Fruit fly (Drosophila melanogaster) whole organism, embryonic: ENCODE measurements around the gene Rab18.

Experiments used
- Blimp-1 ChIP-seq: fragments of 200-800 bp; sonication (Bioruptor generic); optimal IDR thresholded peaks from 3 replicates; lab custom pipeline; 2018; ENCODE audit warnings: missing biosample characterization, missing genetic modification characterization, mild to moderate bottlenecking, moderate library complexity, missing genetic modification reagents
- Bteb2 ChIP-seq: fragments of 200-800 bp; sonication (Bioruptor generic); optimal IDR thresholded peaks from 2 replicates; lab custom pipeline; 2016; ENCODE audit warnings: missing biosample characterization, missing genetic modification characterization
- CG10267 ChIP-seq: fragments of 200-800 bp; sonication (Bioruptor generic); optimal IDR thresholded peaks from 2 replicates; lab custom pipeline; 2018; ENCODE audit warnings: missing biosample characterization, mild to moderate bottlenecking, missing genetic modification characterization, moderate library complexity
- CG10366 ChIP-seq: fragments of 200-800 bp; sonication (Bioruptor generic); IDR thresholded peaks from 2 replicates; pipeline ENCODE4 v1.3.6; 2022; ENCODE audit warnings: missing biosample characterization, missing genetic modification characterization
- CG10654 ChIP-seq: fragments of 200-800 bp; sonication (Bioruptor generic); optimal IDR thresholded peaks from 2 replicates; lab custom pipeline; 2016; ENCODE audit warnings: missing biosample characterization, missing genetic modification characterization
- CG11085 ChIP-seq: fragments of 200-800 bp; sonication (Bioruptor generic); IDR thresholded peaks from 2 replicates; pipeline ENCODE4 v1.3.6; 2022; ENCODE audit warnings: missing biosample characterization, missing genetic modification characterization
- CG12942 ChIP-seq: fragments of 200-800 bp; sonication (Bioruptor generic); optimal IDR thresholded peaks from 3 replicates; lab custom pipeline; 2016; ENCODE audit warnings: missing biosample characterization, missing genetic modification characterization
- CG14860 ChIP-seq: fragments of 200-800 bp; sonication (Bioruptor generic); IDR thresholded peaks from 3 replicates; pipeline ENCODE4 v1.3.6; 2022; ENCODE audit warnings: missing biosample characterization, missing genetic modification characterization; ENCODE audit not compliant: partially characterized antibody
- CG15269 ChIP-seq: fragments of 200-800 bp; sonication (Bioruptor generic); optimal IDR thresholded peaks from 2 replicates; lab custom pipeline; 2018; ENCODE audit warnings: missing biosample characterization, mild to moderate bottlenecking, missing genetic modification characterization, moderate library complexity
- CG1602 ChIP-seq: fragments of 200-800 bp; sonication (Bioruptor generic); optimal IDR thresholded peaks from 3 replicates; lab custom pipeline; 2016; ENCODE audit warnings: missing biosample characterization, missing genetic modification characterization
- CG16815 ChIP-seq: fragments of 200-800 bp; sonication (Bioruptor generic); optimal IDR thresholded peaks from 3 replicates; lab custom pipeline; 2017; ENCODE audit warnings: missing biosample characterization, mild to moderate bottlenecking, missing genetic modification characterization
- CG2120 ChIP-seq: fragments of 200-800 bp; sonication (Bioruptor generic); optimal IDR thresholded peaks from 3 replicates; lab custom pipeline; 2016; ENCODE audit warnings: missing biosample characterization, missing genetic modification characterization
- CG5953 ChIP-seq: fragments of 200-800 bp; sonication (Bioruptor generic); IDR thresholded peaks from 2 replicates; pipeline ENCODE4 v1.3.6; 2022; ENCODE audit warnings: missing biosample characterization, missing genetic modification characterization
- CG6683 ChIP-seq: fragments of 200-800 bp; sonication (Bioruptor generic); optimal IDR thresholded peaks from 2 replicates; lab custom pipeline; 2017; ENCODE audit warnings: missing biosample characterization, mild to moderate bottlenecking, missing genetic modification characterization, missing genetic modification reagents
- CG7372 ChIP-seq: fragments of 200-800 bp; sonication (Bioruptor generic); IDR thresholded peaks from 2 replicates; pipeline ENCODE4 v1.3.6; 2022; ENCODE audit warnings: missing biosample characterization, missing genetic modification characterization
- CkIIα-i1 ChIP-seq: fragments of 200-800 bp; sonication (Bioruptor generic); IDR thresholded peaks from 2 replicates; pipeline ENCODE4 v1.3.6; 2022; ENCODE audit warnings: missing biosample characterization, missing genetic modification characterization
- Dbx ChIP-seq: fragments of 200-800 bp; sonication (Bioruptor generic); IDR thresholded peaks from 3 replicates; pipeline ENCODE4 v1.3.6; 2022; ENCODE audit warnings: missing biosample characterization, missing genetic modification characterization
- GATAe ChIP-seq: fragments of 200-800 bp; sonication (Bioruptor generic); conservative IDR thresholded peaks from 2 replicates; pipeline ENCODE4 v1.3.6; 2022; ENCODE audit warnings: missing biosample characterization, missing genetic modification characterization
- H15 ChIP-seq: fragments of 200-800 bp; sonication (Bioruptor generic); IDR thresholded peaks from 3 replicates; pipeline ENCODE4 v1.3.6; 2022; ENCODE audit warnings: missing biosample characterization, missing genetic modification characterization
- HLHmδ ChIP-seq: fragments of 200-800 bp; sonication (Bioruptor generic); optimal IDR thresholded peaks from 2 replicates; lab custom pipeline; 2018; ENCODE audit warnings: missing biosample characterization, mild to moderate bottlenecking, missing genetic modification characterization, moderate library complexity
- Hmx ChIP-seq: fragments of 200-800 bp; sonication (Bioruptor generic); optimal IDR thresholded peaks from 2 replicates; lab custom pipeline; 2016; ENCODE audit warnings: missing biosample characterization, missing genetic modification characterization
- Med ChIP-seq: fragments of 200-800 bp; sonication (Bioruptor generic); peaks from one replicate; lab custom pipeline; 2016; ENCODE audit warnings: missing biosample characterization, missing genetic modification characterization, mild to moderate bottlenecking, inconsistent platforms, moderate library complexity
- NfI ChIP-seq: fragments of 200-800 bp; sonication (Bioruptor generic); optimal IDR thresholded peaks from 3 replicates; lab custom pipeline; 2018; ENCODE audit warnings: missing biosample characterization, mild to moderate bottlenecking, missing genetic modification characterization, moderate library complexity
- Oaz ChIP-seq: fragments of 200-800 bp; sonication (Bioruptor generic); IDR thresholded peaks from 2 replicates; pipeline ENCODE4 v1.3.6; 2022; ENCODE audit warnings: missing biosample characterization, missing genetic modification characterization
- Sry-δ ChIP-seq: fragments of 200-800 bp; sonication (Bioruptor generic); optimal IDR thresholded peaks from 2 replicates; lab custom pipeline; 2016; ENCODE audit warnings: missing biosample characterization, missing genetic modification characterization
- Ssrp ChIP-seq: fragments of 200-800 bp; sonication (Bioruptor generic); optimal IDR thresholded peaks from 2 replicates; lab custom pipeline; 2018; ENCODE audit warnings: missing biosample characterization, mild to moderate bottlenecking, missing genetic modification characterization, moderate library complexity
- TFAM ChIP-seq: fragments of 200-800 bp; sonication (Bioruptor generic); optimal IDR thresholded peaks from 2 replicates; lab custom pipeline; 2017; ENCODE audit warnings: missing biosample characterization, missing genetic modification characterization, inconsistent platforms
- Xrp1 ChIP-seq: fragments of 200-800 bp; sonication (Bioruptor generic); IDR thresholded peaks from 2 replicates; pipeline ENCODE4 v1.3.6; 2022; ENCODE audit warnings: missing biosample characterization, missing genetic modification characterization
- cas ChIP-seq: fragments of 200-800 bp; sonication (Bioruptor generic); IDR thresholded peaks from 2 replicates; pipeline ENCODE4 v1.3.6; 2022; ENCODE audit warnings: missing biosample characterization, missing genetic modification characterization
- chm ChIP-seq: fragments of 200-800 bp; sonication (Bioruptor generic); IDR thresholded peaks from 2 replicates; pipeline ENCODE4 v1.3.6; 2022; ENCODE audit warnings: missing biosample characterization, missing genetic modification characterization
- crc ChIP-seq: fragments of 200-800 bp; sonication (Bioruptor generic); optimal IDR thresholded peaks from 2 replicates; lab custom pipeline; 2016; ENCODE audit warnings: missing biosample characterization, missing genetic modification characterization
- crol ChIP-seq: fragments of 200-800 bp; sonication (Bioruptor generic); IDR thresholded peaks from 2 replicates; pipeline ENCODE4 v1.3.6; 2022; ENCODE audit warnings: missing biosample characterization, missing genetic modification characterization
- cwo ChIP-seq: fragments of 200-800 bp; sonication (Bioruptor generic); optimal IDR thresholded peaks from 3 replicates; lab custom pipeline; 2017; ENCODE audit warnings: missing biosample characterization, missing genetic modification characterization, mild to moderate bottlenecking, moderate library complexity, missing genetic modification reagents
- dati ChIP-seq: fragments of 200-800 bp; sonication (Bioruptor generic); IDR thresholded peaks from 2 replicates; pipeline ENCODE4 v1.3.6; 2022; ENCODE audit warnings: missing biosample characterization, missing genetic modification characterization
- ems ChIP-seq: fragments of 200-800 bp; sonication (Bioruptor generic); optimal IDR thresholded peaks from 3 replicates; lab custom pipeline; 2016; ENCODE audit warnings: missing biosample characterization, missing genetic modification characterization
- grau ChIP-seq: fragments of 200-800 bp; optimal IDR thresholded peaks from 3 replicates; lab custom pipeline; 2019; ENCODE audit warnings: missing biosample characterization, mild to moderate bottlenecking, missing genetic modification characterization, moderate library complexity
- her ChIP-seq: fragments of 200-800 bp; sonication (Bioruptor generic); optimal IDR thresholded peaks from 2 replicates; lab custom pipeline; 2016; ENCODE audit warnings: missing biosample characterization, missing genetic modification characterization
- hth ChIP-seq: fragments of >200 bp; optimal IDR thresholded peaks from 2 replicates; lab custom pipeline; 2017; ENCODE audit warnings: inconsistent platforms
- inv ChIP-seq: fragments of 200-800 bp; sonication (Bioruptor generic); IDR thresholded peaks from 2 replicates; pipeline ENCODE4 v1.3.6; 2022; ENCODE audit warnings: missing biosample characterization, missing genetic modification characterization; ENCODE audit not compliant: partially characterized antibody
- jigr1 ChIP-seq: fragments of 200-800 bp; sonication (Bioruptor generic); IDR thresholded peaks from 3 replicates; pipeline ENCODE4 v1.3.6; 2022; ENCODE audit warnings: missing biosample characterization, missing genetic modification characterization
- luna ChIP-seq: fragments of 200-800 bp; sonication (Bioruptor generic); optimal IDR thresholded peaks from 2 replicates; lab custom pipeline; 2016; ENCODE audit warnings: missing biosample characterization, missing genetic modification characterization
- nerfin-1 ChIP-seq: fragments of 200-800 bp; sonication (Bioruptor generic); optimal IDR thresholded peaks from 3 replicates; lab custom pipeline; 2019; ENCODE audit warnings: missing biosample characterization, mild to moderate bottlenecking, missing genetic modification characterization, moderate library complexity
- oc ChIP-seq: fragments of 200-800 bp; sonication (Bioruptor generic); optimal IDR thresholded peaks from 2 replicates; lab custom pipeline; 2018; ENCODE audit warnings: missing biosample characterization, mild to moderate bottlenecking, missing genetic modification characterization, moderate library complexity
- org-1 ChIP-seq: fragments of 200-800 bp; sonication (Bioruptor generic); optimal IDR thresholded peaks from 2 replicates; lab custom pipeline; 2017; ENCODE audit warnings: missing biosample characterization, missing genetic modification characterization
- run ChIP-seq: fragments of 200-800 bp; sonication (Bioruptor generic); optimal IDR thresholded peaks from 3 replicates; lab custom pipeline; 2018; ENCODE audit warnings: missing biosample characterization, mild to moderate bottlenecking, missing genetic modification characterization
- shn ChIP-seq: fragments of 200-800 bp; sonication (Bioruptor generic); optimal IDR thresholded peaks from 3 replicates; lab custom pipeline; 2016; ENCODE audit warnings: missing biosample characterization, missing genetic modification characterization
- stwl ChIP-seq: fragments of 200-800 bp; sonication (Bioruptor generic); optimal IDR thresholded peaks from 3 replicates; lab custom pipeline; 2018; ENCODE audit warnings: missing biosample characterization, mild to moderate bottlenecking, missing genetic modification characterization, moderate library complexity
- sug ChIP-seq: fragments of 200-800 bp; optimal IDR thresholded peaks from 2 replicates; lab custom pipeline; 2019; ENCODE audit warnings: missing biosample characterization, mild to moderate bottlenecking, missing genetic modification characterization, moderate library complexity
- trem ChIP-seq: fragments of 200-800 bp; optimal IDR thresholded peaks from 3 replicates; lab custom pipeline; 2019; ENCODE audit warnings: missing biosample characterization, mild to moderate bottlenecking, missing genetic modification characterization, moderate library complexity
- zf30C ChIP-seq: fragments of 200-800 bp; sonication (Bioruptor generic); optimal IDR thresholded peaks from 3 replicates; lab custom pipeline; 2018; ENCODE audit warnings: missing biosample characterization, mild to moderate bottlenecking, missing genetic modification characterization

The Rab18 gene

DNA sequence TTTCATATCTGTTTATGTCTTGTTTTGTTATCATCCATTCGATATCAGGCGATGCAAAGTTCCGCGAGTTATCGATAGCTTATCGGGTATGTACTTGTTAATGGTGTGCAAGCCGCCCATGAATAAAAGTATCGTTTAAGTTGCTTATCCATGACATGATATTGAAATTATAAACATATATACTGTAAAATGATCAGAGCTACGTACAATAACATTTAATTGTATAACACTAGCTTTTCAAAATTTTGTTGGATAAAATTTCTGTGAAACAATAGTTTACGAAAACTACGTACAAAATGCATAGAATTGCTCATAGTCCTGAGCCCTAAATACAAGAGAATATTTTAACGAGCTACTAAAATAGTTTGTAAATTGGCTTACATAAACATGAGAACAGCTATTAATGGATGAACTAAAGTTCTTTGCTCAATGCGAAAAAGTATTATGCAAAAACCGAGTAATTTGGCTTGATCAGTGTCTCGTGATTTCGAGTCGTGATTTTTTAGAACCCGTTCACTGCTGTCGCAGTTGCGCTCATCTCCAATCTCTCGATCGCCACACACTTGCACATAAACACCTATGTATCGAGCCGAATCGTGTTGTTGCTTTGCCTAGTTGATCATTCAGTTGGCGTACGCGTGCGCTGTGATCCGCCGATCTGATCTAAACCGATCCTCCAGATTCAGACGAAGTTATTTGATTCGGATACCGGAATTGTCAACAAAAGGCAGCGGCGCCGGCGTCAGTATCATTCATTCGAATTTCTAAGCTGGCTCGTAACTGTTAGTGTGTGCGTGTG lies 18.0 kb upstream of the Rab18 start, which contains the start of the genes PGAP1 and cv (continued):
- TF ChIP-seq CG16815 (GFP tag; lab: Kevin White, UChicago) (no peak), her (GFP tag; lab: Kevin White, UChicago) (no peak), stwl (tag; lab: Kevin White, UChicago) (peak; percentile 23), CG6683 (no peak), CG10654 (GFP tag; lab: Kevin White, UChicago) (peak; percentile 11), Ssrp (no peak), grau (tag; lab: Kevin White, UChicago) (peak; percentile 47), CG1602 (GFP tag; lab: Kevin White, UChicago) (peak; percentile 16), CG14860 (peak; percentile 70; the same call in 2 of the 3 replicates), crc (GFP tag; lab: Kevin White, UChicago) (no peak), zf30C (GFP tag; lab: Kevin White, UChicago) (no peak), nerfin-1 (tag; lab: Kevin White, UChicago) (no peak), hth (lab: Kevin White, UChicago) (no peak), oc (tag; lab: Kevin White, UChicago) (no peak), sug (peak; percentile 12), CkIIα-i1 (GFP tag; lab: Robert Waterston, UW) (no peak), trem (peak; percentile 25), CG11085 (GFP tag; lab: Robert Waterston, UW) (no peak), Blimp-1 (GFP tag; lab: Kevin White, UChicago) (no peak), jigr1 (no peak), ems (GFP tag; lab: Kevin White, UChicago) (peak; percentile 10), shn (no peak), Dbx (no peak), chm (GFP tag; lab: Robert Waterston, UW) (no peak), H15 (no peak), cwo (no peak), inv (GFP tag; lab: Robert Waterston, UW) (peak; percentile 72), HLHmδ (GFP tag; lab: Kevin White, UChicago) (no peak), CG12942 (GFP tag; lab: Kevin White, UChicago) (no peak), Xrp1 (GFP tag; lab: Robert Waterston, UW) (0 out of 2 replicates have a peak, but pooled peaks have one; percentile 8), Med (GFP tag; lab: Kevin White, UChicago) (peak; percentile 76), Oaz (GFP tag; lab: Robert Waterston, UW) (no peak), crol (no peak), Bteb2 (GFP tag; lab: Kevin White, UChicago) (no peak), TFAM (GFP tag; lab: Kevin White, UChicago) (no peak), CG10267 (tag; lab: Kevin White, UChicago) (peak; percentile 24), CG7372 (GFP tag; lab: Robert Waterston, UW) (no peak), run (tag; lab: Kevin White, UChicago) (no peak), NfI (GFP tag; lab: Kevin White, UChicago) (no peak), CG2120 (GFP tag; lab: Kevin White, UChicago) (peak; percentile 63), GATAe (GFP tag; lab: Robert Waterston, UW) (no peak), Hmx (no peak), luna (no peak), CG15269 (tag; lab: Kevin White, UChicago) (no peak), Sry-δ (GFP tag; lab: Kevin White, UChicago) (peak; percentile 81), CG5953 (no peak), dati (no peak), cas (GFP tag; lab: Robert Waterston, UW) (no peak), CG10366 (GFP tag; lab: Robert Waterston, UW) (no peak), org-1 (GFP tag; lab: Kevin White, UChicago) (no peak)
